Worm (Caenorhabditis elegans) whole organism, L2 larva: Measurements from ENCODE around the gene T16G1.2.
"Not testable (repeated sequence)": the region's sequence is repeated elsewhere in the genome, so short reads cannot be mapped to it uniquely, and the experiment has no call there.

Experiments used
- C34F6.9 ChIP-seq: fragments of 150-350 bp; optimal IDR thresholded peaks from 2 replicates; lab custom pipeline; 2014; ENCODE audit warnings: missing biosample characterization, missing genetic modification characterization
- F13H6.1 ChIP-seq: sonication (generic microtip); optimal IDR thresholded peaks from 2 replicates; lab custom pipeline; 2016; ENCODE audit warnings: missing genetic modification characterization, missing compliant biosample characterization
- R02D3.7 ChIP-seq: fragments of 150-350 bp; optimal IDR thresholded peaks from 2 replicates; lab custom pipeline; 2014; ENCODE audit warnings: missing biosample characterization, missing genetic modification characterization
- Y55F3AM.14 ChIP-seq: fragments of 200-800 bp; sonication (Bioruptor generic); optimal IDR thresholded peaks from 2 replicates; lab custom pipeline; 2018; ENCODE audit warnings: mild to moderate bottlenecking, missing genetic modification characterization, missing compliant biosample characterization
- blmp-1 ChIP-seq: sonication (generic microtip); optimal IDR thresholded peaks from 2 replicates; lab custom pipeline; 2017; ENCODE audit warnings: missing genetic modification characterization, mild to moderate bottlenecking, missing compliant biosample characterization, antibody characterized with exemption, moderate library complexity; ENCODE audit not compliant: insufficient read depth
- ceh-16 ChIP-seq: fragments of 150-350 bp; optimal IDR thresholded peaks from 2 replicates; lab custom pipeline; 2014; ENCODE audit warnings: missing biosample characterization, missing genetic modification characterization
- ceh-82 ChIP-seq: fragments of 150-350 bp; optimal IDR thresholded peaks from 2 replicates; lab custom pipeline; 2014; ENCODE audit warnings: missing biosample characterization, missing genetic modification characterization
- crh-2 ChIP-seq: sonication (generic microtip); optimal IDR thresholded peaks from 2 replicates; lab custom pipeline; 2017; ENCODE audit warnings: missing biosample characterization, missing genetic modification characterization
- elt-3 ChIP-seq: sonication (generic microtip); optimal IDR thresholded peaks from 2 replicates; lab custom pipeline; 2017; ENCODE audit warnings: missing biosample characterization, missing genetic modification characterization
- fos-1 ChIP-seq: fragments of 150-350 bp; optimal IDR thresholded peaks from 2 replicates; lab custom pipeline; 2014; ENCODE audit warnings: missing biosample characterization, missing genetic modification characterization
- gmeb-1 ChIP-seq: fragments of 150-350 bp; optimal IDR thresholded peaks from 2 replicates; lab custom pipeline; 2014; ENCODE audit warnings: missing biosample characterization, missing genetic modification characterization
- lin-11 ChIP-seq: fragments of 150-350 bp; sonication (generic microtip); optimal IDR thresholded peaks from 2 replicates; lab custom pipeline; 2014; ENCODE audit warnings: missing biosample characterization, missing genetic modification characterization, inconsistent platforms, mixed read lengths
- lsy-2 ChIP-seq, 2 experiments: fragments of 150-350 bp in 1 of 2; sonication (generic microtip) in 1 of 2; optimal IDR thresholded peaks; 2 replicates each; lab custom pipeline; 2014 to 2017; ENCODE audit warnings: missing biosample characterization in 2 of 2, missing genetic modification characterization in 2 of 2
- mab-5 ChIP-seq: fragments of 150-350 bp; optimal IDR thresholded peaks from 2 replicates; lab custom pipeline; 2014; ENCODE audit warnings: missing biosample characterization, missing genetic modification characterization
- mbf-1 ChIP-seq: sonication (generic microtip); optimal IDR thresholded peaks from 2 replicates; lab custom pipeline; 2017; ENCODE audit warnings: missing biosample characterization, missing genetic modification characterization
- mdl-1 ChIP-seq, 2 experiments: fragments of 150-350 bp in 1 of 2; sonication (generic microtip) in 1 of 2; optimal IDR thresholded peaks; 2 replicates each; lab custom pipeline; 2017; ENCODE audit warnings: missing biosample characterization in 2 of 2, missing genetic modification characterization in 2 of 2
- nhr-10 ChIP-seq: sonication (generic microtip); optimal IDR thresholded peaks from 2 replicates; lab custom pipeline; 2017; ENCODE audit warnings: missing biosample characterization, missing genetic modification characterization
- nhr-11 ChIP-seq: fragments of 150-350 bp; optimal IDR thresholded peaks from 2 replicates; lab custom pipeline; 2014; ENCODE audit warnings: missing biosample characterization, missing genetic modification characterization
- nhr-12 ChIP-seq: fragments of 150-350 bp; optimal IDR thresholded peaks from 2 replicates; lab custom pipeline; 2014; ENCODE audit warnings: missing biosample characterization, missing genetic modification characterization
- nhr-129 ChIP-seq: fragments of 150-350 bp; optimal IDR thresholded peaks from 2 replicates; lab custom pipeline; 2014; ENCODE audit warnings: missing biosample characterization, missing genetic modification characterization
- nhr-21 ChIP-seq: fragments of 150-350 bp; optimal IDR thresholded peaks from 2 replicates; lab custom pipeline; 2014; ENCODE audit warnings: missing biosample characterization, missing genetic modification characterization
- nhr-23 ChIP-seq: fragments of 150-350 bp; optimal IDR thresholded peaks from 2 replicates; lab custom pipeline; 2014; ENCODE audit warnings: missing biosample characterization, missing genetic modification reagents, missing genetic modification characterization
- nhr-237 ChIP-seq: fragments of 150-350 bp; optimal IDR thresholded peaks from 2 replicates; lab custom pipeline; 2014; ENCODE audit warnings: missing biosample characterization, missing genetic modification characterization
- nhr-25 ChIP-seq: fragments of 150-350 bp; sonication (generic microtip); optimal IDR thresholded peaks from 3 replicates; lab custom pipeline; 2014; ENCODE audit warnings: missing biosample characterization, missing genetic modification characterization
- nhr-6 ChIP-seq: fragments of 150-350 bp; optimal IDR thresholded peaks from 2 replicates; lab custom pipeline; 2014; ENCODE audit warnings: missing biosample characterization, missing genetic modification characterization
- nhr-77 ChIP-seq: fragments of 150-350 bp; optimal IDR thresholded peaks from 2 replicates; lab custom pipeline; 2014; ENCODE audit warnings: missing biosample characterization, missing genetic modification characterization
- peb-1 ChIP-seq: fragments of 150-350 bp; optimal IDR thresholded peaks from 2 replicates; lab custom pipeline; 2014; ENCODE audit warnings: missing biosample characterization, missing genetic modification characterization
- sem-4 ChIP-seq: fragments of 150-350 bp; optimal IDR thresholded peaks from 2 replicates; lab custom pipeline; 2014; ENCODE audit warnings: missing biosample characterization, missing genetic modification reagents, missing genetic modification characterization
- skn-1 ChIP-seq: sonication (generic microtip); optimal IDR thresholded peaks from 2 replicates; lab custom pipeline; 2017; ENCODE audit warnings: missing biosample characterization, missing genetic modification characterization
- sma-3 ChIP-seq: sonication (generic microtip); optimal IDR thresholded peaks from 2 replicates; lab custom pipeline; 2016; ENCODE audit warnings: missing genetic modification reagents, missing genetic modification characterization, missing compliant biosample characterization
- sma-9 ChIP-seq, 2 experiments: fragments of 150-350 bp in 1 of 2; sonication (generic microtip) in 1 of 2; optimal IDR thresholded peaks; 2 replicates each; lab custom pipeline; 2014 to 2016; ENCODE audit warnings: missing genetic modification characterization in 2 of 2, mild to moderate bottlenecking in 1 of 2, missing biosample characterization in 1 of 2, missing compliant biosample characterization in 1 of 2, missing genetic modification reagents in 1 of 2, moderate library complexity in 1 of 2
- snpc-4 ChIP-seq: fragments of 150-350 bp; optimal IDR thresholded peaks from 2 replicates; lab custom pipeline; 2014; ENCODE audit warnings: missing biosample characterization, missing genetic modification characterization
- unc-39 ChIP-seq: fragments of 150-350 bp; optimal IDR thresholded peaks from 2 replicates; lab custom pipeline; 2014; ENCODE audit warnings: missing biosample characterization, missing genetic modification characterization
- unc-55 ChIP-seq: fragments of 150-350 bp; sonication (generic microtip); optimal IDR thresholded peaks from 3 replicates; lab custom pipeline; 2014; ENCODE audit warnings: missing biosample characterization, missing genetic modification reagents, missing genetic modification characterization
- unc-62 ChIP-seq: fragments of 150-350 bp; optimal IDR thresholded peaks from 2 replicates; lab custom pipeline; 2014; ENCODE audit warnings: missing biosample characterization, missing genetic modification reagents, missing genetic modification characterization
- zag-1 ChIP-seq: fragments of 150-350 bp; optimal IDR thresholded peaks from 2 replicates; lab custom pipeline; 2014; ENCODE audit warnings: missing biosample characterization, missing genetic modification characterization

The T16G1.2 gene

ce11 chrV:12964076-12964475 is 34.8 kb downstream of the T16G1.2 start, which contains the start of gene srd-35:
TSS of gene srd-35 (plus strand) at chrV:12964376.
- no peak for TF ChIP-seq gmeb-1
- no peak for TF ChIP-seq nhr-10 (tag; lab: Kevin White, UChicago)
- no peak for TF ChIP-seq snpc-4 (tag; lab: Kevin White, UChicago)
- no peak for TF ChIP-seq nhr-6
- TF ChIP-seq zag-1 (tag; lab: Kevin White, UChicago): no peak
- no peak for TF ChIP-seq mab-5 (tag; lab: Kevin White, UChicago)
- TF ChIP-seq unc-39: no peak
- no peak for TF ChIP-seq sma-3 (GFP tag; lab: Kevin White, UChicago)
- no peak for TF ChIP-seq fos-1
- no peak for TF ChIP-seq peb-1
- TF ChIP-seq lsy-2 (tag; optimal IDR thresholded peaks at IDR 0.05; lab: Kevin White, UChicago): no peak
- TF ChIP-seq blmp-1 (tag; lab: Kevin White, UChicago): no peak
- no peak for TF ChIP-seq nhr-237 (tag; lab: Kevin White, UChicago)
- TF ChIP-seq nhr-77: no peak
- no peak for TF ChIP-seq ceh-16 (tag; lab: Kevin White, UChicago)
- TF ChIP-seq, all 48 proteins: peak for 0

ce11 chrV:12967110-12967509 is 37.8 kb downstream of the T16G1.2 start, which contains the start of gene R186.3:
TSS of gene R186.3 (minus strand) at chrV:12967210.
- TF ChIP-seq snpc-4 (tag; lab: Kevin White, UChicago) (no peak), crh-2 (tag; lab: Kevin White, UChicago) (no peak), unc-39 (no peak), lsy-2 (tag; optimal IDR thresholded peaks at IDR 0.05; lab: Kevin White, UChicago) (no peak), R02D3.7 (tag; lab: Kevin White, UChicago) (no peak), gmeb-1 (no peak), C34F6.9 (no peak), skn-1 (tag; lab: Kevin White, UChicago) (no peak), nhr-12 (tag; lab: Kevin White, UChicago) (no peak), ceh-16 (tag; lab: Kevin White, UChicago) (no peak), lin-11 (tag; lab: Kevin White, UChicago) (no peak), sem-4 (no peak), mbf-1 (tag; lab: Kevin White, UChicago) (no peak), unc-62 (GFP tag; lab: Kevin White, UChicago) (no peak), nhr-21 (tag; lab: Kevin White, UChicago) (no peak), mdl-1 (tag; optimal IDR thresholded peaks at IDR 0.05; lab: Kevin White, UChicago) (no peak), ceh-82 (tag; lab: Kevin White, UChicago) (no peak), zag-1 (tag; lab: Kevin White, UChicago) (no peak)

ce11 chrV:12967925-12968327 is 38.6 kb downstream of the T16G1.2 start, which contains the start of gene R186.8:
TSS of gene R186.8 (minus strand) at chrV:12967982.
- peak; percentile 55 for TF ChIP-seq sma-9 (GFP tag; optimal IDR thresholded peaks at IDR 0.05; lab: Kevin White, UChicago)
- not testable (repeated sequence) for TF ChIP-seq sma-9 (tag; optimal IDR thresholded peaks at IDR 0.05; lab: Kevin White, UChicago)
- peak; percentile 56 to 94 for TF ChIP-seq lsy-2 (tag; optimal IDR thresholded peaks at IDR 0.05; lab: Kevin White, UChicago)
- TF ChIP-seq unc-55: peak; percentile 46
- peak; percentile 27 for TF ChIP-seq nhr-25
- TF ChIP-seq gmeb-1: peak; percentile 39
- peak; percentile 91 for TF ChIP-seq sma-3 (GFP tag; lab: Kevin White, UChicago)
- TF ChIP-seq sem-4: peak; percentile 2
- peak; percentile 60 for TF ChIP-seq nhr-129
- peak; percentile 68 for TF ChIP-seq F13H6.1
- peak; percentile 41 for TF ChIP-seq crh-2 (tag; lab: Kevin White, UChicago)
- TF ChIP-seq nhr-21 (tag; lab: Kevin White, UChicago): peak; percentile 30
- TF ChIP-seq Y55F3AM.14 (GFP tag; lab: Kevin White, UChicago): peak; percentile 73
- TF ChIP-seq fos-1: peak; percentile 3
- TF ChIP-seq C34F6.9: peak; percentile 64
- TF ChIP-seq lin-11 (tag; lab: Kevin White, UChicago): peak; percentile 32

ce11 chrV:12968555-12968954 is 39.3 kb downstream of the T16G1.2 start, which contains the start of gene lin-46:
TSS of gene lin-46 (plus strand) at chrV:12968855.
- no peak for TF ChIP-seq nhr-25
- TF ChIP-seq lin-11 (tag; lab: Kevin White, UChicago): no peak
- TF ChIP-seq nhr-23 (tag; lab: Kevin White, UChicago): no peak
- no peak for TF ChIP-seq nhr-11
- TF ChIP-seq C34F6.9: no peak
- no peak for TF ChIP-seq R02D3.7 (tag; lab: Kevin White, UChicago)
- no peak for TF ChIP-seq elt-3 (tag; lab: Kevin White, UChicago)
- TF ChIP-seq mdl-1 (tag; optimal IDR thresholded peaks at IDR 0.05; lab: Kevin White, UChicago): no peak
